Fruit fly (Drosophila melanogaster): ENCODE measurements around the gene CG43246.

Gene CG43246

DNA sequence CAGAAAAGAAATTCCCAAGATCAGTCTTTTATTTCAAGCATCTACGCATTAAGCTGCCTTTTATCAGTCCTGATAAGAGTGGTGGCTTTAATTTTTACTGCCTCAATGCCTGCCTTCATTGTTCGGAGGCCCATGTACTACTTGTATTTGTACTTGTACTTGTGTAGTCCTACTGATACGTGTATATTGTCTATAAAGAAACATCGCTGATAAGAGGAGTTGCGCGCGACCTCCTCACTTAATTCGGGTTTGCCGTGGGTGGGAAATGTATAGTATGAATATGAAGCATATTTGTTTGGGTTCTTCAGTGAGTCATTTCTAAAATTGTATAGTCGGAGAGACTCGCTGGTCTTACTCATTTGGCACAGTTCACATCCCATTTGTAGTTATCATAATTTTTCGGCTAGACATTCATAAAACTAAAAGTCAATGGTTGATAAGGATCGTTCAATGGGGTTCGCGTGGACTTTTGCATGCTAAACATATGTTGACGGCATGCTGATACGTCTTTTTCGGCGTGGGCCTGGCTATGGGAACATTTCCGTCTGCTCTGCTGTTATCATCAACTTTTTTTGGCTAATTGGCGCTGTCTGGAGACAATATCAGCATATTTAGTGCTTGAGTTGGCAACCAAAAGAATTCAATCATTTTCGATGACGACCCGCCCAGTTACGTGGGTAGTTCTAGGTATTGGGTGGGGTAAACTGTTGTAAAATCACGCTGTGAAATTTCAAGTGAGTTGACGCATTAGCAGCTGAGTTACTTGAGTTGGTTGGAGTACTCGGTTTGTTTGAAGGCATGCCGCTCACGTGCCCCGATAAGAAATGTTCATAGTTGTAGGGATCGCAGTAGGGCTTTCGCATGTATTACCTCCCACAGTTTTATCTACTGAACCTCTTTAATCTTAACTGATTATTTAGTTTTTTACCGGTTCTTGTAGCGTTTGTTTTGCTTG is 11.7 kb downstream of the CG43246 start (continued):
- TF ChIP-seq CG10543 (GFP tag; optimal IDR thresholded peaks at IDR 0.05) (peak; percentile 30), CG33557 (GFP tag; optimal IDR thresholded peaks at IDR 0.05) (no peak), CG2202 (tag; optimal IDR thresholded peaks at IDR 0.05) (no peak), her (GFP tag; optimal IDR thresholded peaks at IDR 0.05) (no peak), CG7987 (GFP tag; optimal IDR thresholded peaks at IDR 0.05) (peak; percentile 45), Fer1 (GFP tag; optimal IDR thresholded peaks at IDR 0.05) (no peak), dan (GFP tag; IDR thresholded peaks at IDR 0.05) (no peak), chinmo (GFP tag; IDR thresholded peaks at IDR 0.05; ENCODE audit: partially characterized antibody) (0 out of 4 replicates have a peak, but pooled peaks have one; percentile 79), sug (tag; optimal IDR thresholded peaks at IDR 0.05) (peak; percentile 89), mirr (GFP tag; optimal IDR thresholded peaks at IDR 0.05) (peak; percentile 79), CG32772 (GFP tag; IDR thresholded peaks at IDR 0.05) (no peak), seq (GFP tag; IDR thresholded peaks at IDR 0.05) (no peak), pfk (GFP tag; optimal IDR thresholded peaks at IDR 0.05) (no peak), bigmax (GFP tag; optimal IDR thresholded peaks at IDR 0.05) (no peak), danr (GFP tag; IDR thresholded peaks at IDR 0.05) (no peak), CG6175 (GFP tag; IDR thresholded peaks at IDR 0.05) (no peak), Opbp (GFP tag; IDR thresholded peaks at IDR 0.05; ENCODE audit: partially characterized antibody) (no peak), CG18764 (GFP tag; optimal IDR thresholded peaks at IDR 0.05) (no peak), vvl (GFP tag; IDR thresholded peaks at IDR 0.05) (0 out of 2 replicates have a peak, but pooled peaks have one; percentile 9), Bteb2 (GFP tag; optimal IDR thresholded peaks at IDR 0.05) (no peak), cas (GFP tag; IDR thresholded peaks at IDR 0.05) (no peak), twi (tag; optimal IDR thresholded peaks at IDR 0.05) (peak; percentile 93), Hey (tag; optimal IDR thresholded peaks at IDR 0.05) (peak; percentile 78)

DNA sequence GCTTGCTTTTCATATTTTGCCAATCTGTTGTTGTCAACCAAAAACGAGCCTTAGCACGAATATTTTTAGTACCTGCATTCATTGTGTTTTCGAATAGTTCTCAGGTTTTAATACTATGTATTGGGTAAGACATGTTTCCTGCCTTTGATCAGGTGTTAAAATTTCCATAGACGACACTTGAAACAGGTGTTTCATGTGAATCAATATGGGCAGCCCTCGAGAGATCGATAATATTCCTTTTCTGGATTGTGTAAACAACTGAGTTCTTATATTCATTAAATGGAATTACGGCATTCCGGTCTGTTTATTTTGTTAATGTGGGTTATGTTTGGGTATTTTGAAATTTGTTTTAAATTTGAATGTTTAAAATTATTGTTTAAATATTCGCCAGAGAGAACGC is 12.8 kb downstream of the CG43246 start:
- no peak for TF ChIP-seq maf-S (GFP tag; optimal IDR thresholded peaks at IDR 0.05)
- TF ChIP-seq CG6765 (GFP tag; optimal IDR thresholded peaks at IDR 0.05), result no peak
- no peak for TF ChIP-seq Jarid2 (GFP tag; optimal IDR thresholded peaks at IDR 0.05)
- no peak for TF ChIP-seq fd102C (GFP tag; optimal IDR thresholded peaks at IDR 0.05)
- TF ChIP-seq ab (GFP tag; optimal IDR thresholded peaks at IDR 0.05), result no peak
- no peak for TF ChIP-seq CG9727 (GFP tag; optimal IDR thresholded peaks at IDR 0.05)
- peak; percentile 68 for TF ChIP-seq lab (GFP tag; optimal IDR thresholded peaks at IDR 0.05)
- TF ChIP-seq CG34422 (GFP tag; IDR thresholded peaks at IDR 0.05), result no peak
- no peak for TF ChIP-seq pum (GFP tag; optimal IDR thresholded peaks at IDR 0.05)
- TF ChIP-seq CG16863 (GFP tag; optimal IDR thresholded peaks at IDR 0.05), result no peak
- peak; percentile 54 for TF ChIP-seq nau (GFP tag; optimal IDR thresholded peaks at IDR 0.05)
- TF ChIP-seq ham (GFP tag; IDR thresholded peaks at IDR 0.05), result no peak
- no peak for TF ChIP-seq CG12744 (GFP tag; optimal IDR thresholded peaks at IDR 0.05)
- no peak for TF ChIP-seq Adf1 (GFP tag; IDR thresholded peaks at IDR 0.05)
- TF ChIP-seq run (tag; optimal IDR thresholded peaks at IDR 0.05), result no peak
- no peak for TF ChIP-seq NC2α (GFP tag; optimal IDR thresholded peaks at IDR 0.05)
- no peak for TF ChIP-seq CG32767 (GFP tag; IDR thresholded peaks at IDR 0.05)
- peak; percentile 23 for TF ChIP-seq sd (tag; optimal IDR thresholded peaks at IDR 0.05)
- no peak for TF ChIP-seq CG10267 (tag; optimal IDR thresholded peaks at IDR 0.05)
- TF ChIP-seq ci (GFP tag; IDR thresholded peaks at IDR 0.05), result no peak
- no peak for TF ChIP-seq CG13287 (GFP tag; IDR thresholded peaks at IDR 0.05; ENCODE audit: partially characterized antibody)
- TF ChIP-seq Fer3 (tag; optimal IDR thresholded peaks at IDR 0.05), result peak; percentile 5
- TF ChIP-seq CG9817 (tag; optimal IDR thresholded peaks at IDR 0.05), result no peak
- TF ChIP-seq org-1 (GFP tag; optimal IDR thresholded peaks at IDR 0.05), result peak; percentile 27
- TF ChIP-seq CG17359 (tag; optimal IDR thresholded peaks at IDR 0.05), result peak; percentile 19
- no peak for TF ChIP-seq CG6654 (GFP tag; optimal IDR thresholded peaks at IDR 0.05)
- TF ChIP-seq CG10654 (GFP tag; optimal IDR thresholded peaks at IDR 0.05), result no peak
